Worm (Caenorhabditis elegans): ENCODE data around the gene Y39E4B.11.
A peak's percentile ranks its signal among the peaks of the same experiment; 100 is the strongest.

The Y39E4B.11 gene

ce11 chrIII:13256438-13256928 is 51.7 kb downstream of the Y39E4B.11 start, which contains the start of gene F56A8.3 (continued):
- TF ChIP-seq madf-9 (GFP tag; conservative IDR thresholded peaks at IDR 0.05) (no peak), mxl-2 (GFP tag; conservative IDR thresholded peaks at IDR 0.05) (no peak), cey-2 (tag; optimal IDR thresholded peaks at IDR 0.05; ENCODE audit: borderline replicate concordance, insufficient read depth) (no peak), ama-1 (optimal IDR thresholded peaks at IDR 0.05) (no peak), nhr-237 (tag; optimal IDR thresholded peaks at IDR 0.05) (no peak), set-16 (GFP tag; IDR thresholded peaks at IDR 0.05) (no peak), zfp-2 (tag; optimal IDR thresholded peaks at IDR 0.05) (no peak), fos-1 (tag; optimal IDR thresholded peaks at IDR 0.05) (no peak), hlh-30 (tag; optimal IDR thresholded peaks at IDR 0.05; ENCODE audit: insufficient read depth) (peak; percentile 53), nhr-11 (tag; optimal IDR thresholded peaks at IDR 0.05) (no peak), Y75B8A.6 (GFP tag; IDR thresholded peaks at IDR 0.05) (no peak), nhr-41 (GFP tag; IDR thresholded peaks at IDR 0.05) (no peak), F37D6.2 (tag; optimal IDR thresholded peaks at IDR 0.05) (no peak), attf-4 (tag; optimal IDR thresholded peaks at IDR 0.05) (no peak), aha-1 (tag) (no peak), lir-3 (tag; optimal IDR thresholded peaks at IDR 0.05) (no peak), hlh-11 (tag; optimal IDR thresholded peaks at IDR 0.05) (no peak), zag-1 (tag; optimal IDR thresholded peaks at IDR 0.05) (no peak), unc-39 (tag; optimal IDR thresholded peaks at IDR 0.05) (no peak), unc-130 (GFP tag; optimal IDR thresholded peaks at IDR 0.05) (no peak), Y48G9A.11 (GFP tag; IDR thresholded peaks at IDR 0.05) (peak; percentile 99), lim-7 (GFP tag; IDR thresholded peaks at IDR 0.05) (no peak), lin-39 (tag; optimal IDR thresholded peaks at IDR 0.05) (no peak), egl-43 (GFP tag; IDR thresholded peaks at IDR 0.05) (no peak), F49E8.2 (tag; optimal IDR thresholded peaks at IDR 0.05; ENCODE audit: borderline replicate concordance) (no peak), vab-7 (GFP tag; IDR thresholded peaks at IDR 0.05) (no peak), mes-2 (tag; optimal IDR thresholded peaks at IDR 0.05; ENCODE audit: poor library complexity, severe bottlenecking) (peak; percentile 85)

All from whole organism, L4 larva.